Fruit fly (Drosophila melanogaster): ENCODE measurements around the gene beat-Vc.
A peak's percentile ranks its signal among the peaks of the same experiment; 100 is the strongest.

The beat-Vc gene

DNA sequence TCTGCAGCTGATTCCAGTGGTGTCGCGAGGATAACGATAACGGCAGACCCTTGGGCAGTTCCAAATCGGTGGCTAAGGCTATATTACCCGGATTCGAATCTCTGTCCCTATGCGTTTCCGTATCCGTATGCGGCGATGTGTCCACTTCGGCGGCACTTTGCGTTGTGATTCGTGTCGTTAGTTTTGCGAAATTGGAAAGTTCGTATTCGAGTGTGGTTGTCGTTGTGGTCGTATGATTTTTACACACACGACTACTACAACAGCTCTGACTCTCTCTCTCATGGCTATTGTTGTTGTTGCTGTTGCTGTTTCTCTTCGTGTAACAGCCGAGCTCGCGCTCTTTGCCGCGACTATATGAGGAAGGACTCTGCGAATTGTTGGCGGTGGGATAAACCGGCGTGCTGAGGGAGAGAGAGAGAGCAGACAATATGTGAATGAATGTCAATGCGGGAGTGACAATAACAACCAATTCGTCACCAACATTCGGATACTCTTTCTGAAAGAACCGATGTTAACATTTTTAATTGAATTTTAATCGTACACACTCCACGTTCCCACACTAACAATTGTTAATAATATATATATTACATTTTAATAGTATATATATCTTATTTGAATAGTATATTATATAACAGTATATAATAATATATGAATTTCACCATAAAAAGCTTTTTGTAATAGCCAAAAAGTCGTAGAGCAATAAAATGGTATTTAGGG is 63.2 kb downstream of the beat-Vc start (continued):
- TF ChIP-seq CG8632 (GFP tag; optimal IDR thresholded peaks at IDR 0.05): peak; percentile 80
- peak; percentile 53 for TF ChIP-seq Sox102F (GFP tag; optimal IDR thresholded peaks at IDR 0.05)
- TF ChIP-seq CG8319 (GFP tag; optimal IDR thresholded peaks at IDR 0.05): peak; percentile 56
- peak; percentile 56 for TF ChIP-seq acj6 (GFP tag; optimal IDR thresholded peaks at IDR 0.05)
- no peak for TF ChIP-seq Eip93F (GFP tag; optimal IDR thresholded peaks at IDR 0.05)
- peak; percentile 71 for TF ChIP-seq CG16779 (tag; optimal IDR thresholded peaks at IDR 0.05)
- peak; percentile 39 for TF ChIP-seq Eip75B (GFP tag; optimal IDR thresholded peaks at IDR 0.05)
- peak; percentile 62 for TF ChIP-seq CG6163 (GFP tag; IDR thresholded peaks at IDR 0.05)
- no peak for TF ChIP-seq Sox15 (GFP tag; optimal IDR thresholded peaks at IDR 0.05)
- peak; percentile 80 for TF ChIP-seq Eip78C (GFP tag)

DNA sequence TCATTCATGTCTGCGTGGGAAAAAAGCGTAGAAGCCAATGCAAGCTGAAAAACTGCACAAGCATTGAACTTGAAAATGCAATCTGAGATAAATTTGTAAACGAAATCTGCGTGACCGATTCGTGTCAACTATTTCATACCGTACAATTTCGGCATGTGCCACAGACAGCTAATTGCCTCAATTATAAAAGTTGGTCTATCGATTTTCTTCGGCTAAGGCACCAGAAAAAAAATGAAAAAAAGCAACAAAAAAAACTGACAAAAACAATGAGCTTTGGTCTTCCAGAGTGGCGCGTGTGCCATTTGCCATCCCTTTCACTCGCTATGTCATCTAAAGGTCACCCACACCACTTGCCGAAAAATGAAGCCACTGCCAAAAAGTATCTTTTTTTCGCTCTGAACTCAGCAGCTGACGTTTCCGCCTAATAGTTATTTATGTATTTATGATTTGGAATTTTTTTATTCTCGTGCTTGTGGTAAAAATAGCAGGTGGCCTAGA is 64.4 kb downstream of the beat-Vc start:
- TF ChIP-seq CG9139 (GFP tag; optimal IDR thresholded peaks at IDR 0.05) (no peak), dac (GFP tag; optimal IDR thresholded peaks at IDR 0.05) (no peak), fd85E (GFP tag; optimal IDR thresholded peaks at IDR 0.05) (no peak), CG15336 (GFP tag; IDR thresholded peaks at IDR 0.05) (0 out of 2 replicates have a peak, but pooled peaks have one; percentile 1), CG8119 (GFP tag; IDR thresholded peaks at IDR 0.05) (0 out of 3 replicates have a peak, but pooled peaks have one; percentile 6)

DNA sequence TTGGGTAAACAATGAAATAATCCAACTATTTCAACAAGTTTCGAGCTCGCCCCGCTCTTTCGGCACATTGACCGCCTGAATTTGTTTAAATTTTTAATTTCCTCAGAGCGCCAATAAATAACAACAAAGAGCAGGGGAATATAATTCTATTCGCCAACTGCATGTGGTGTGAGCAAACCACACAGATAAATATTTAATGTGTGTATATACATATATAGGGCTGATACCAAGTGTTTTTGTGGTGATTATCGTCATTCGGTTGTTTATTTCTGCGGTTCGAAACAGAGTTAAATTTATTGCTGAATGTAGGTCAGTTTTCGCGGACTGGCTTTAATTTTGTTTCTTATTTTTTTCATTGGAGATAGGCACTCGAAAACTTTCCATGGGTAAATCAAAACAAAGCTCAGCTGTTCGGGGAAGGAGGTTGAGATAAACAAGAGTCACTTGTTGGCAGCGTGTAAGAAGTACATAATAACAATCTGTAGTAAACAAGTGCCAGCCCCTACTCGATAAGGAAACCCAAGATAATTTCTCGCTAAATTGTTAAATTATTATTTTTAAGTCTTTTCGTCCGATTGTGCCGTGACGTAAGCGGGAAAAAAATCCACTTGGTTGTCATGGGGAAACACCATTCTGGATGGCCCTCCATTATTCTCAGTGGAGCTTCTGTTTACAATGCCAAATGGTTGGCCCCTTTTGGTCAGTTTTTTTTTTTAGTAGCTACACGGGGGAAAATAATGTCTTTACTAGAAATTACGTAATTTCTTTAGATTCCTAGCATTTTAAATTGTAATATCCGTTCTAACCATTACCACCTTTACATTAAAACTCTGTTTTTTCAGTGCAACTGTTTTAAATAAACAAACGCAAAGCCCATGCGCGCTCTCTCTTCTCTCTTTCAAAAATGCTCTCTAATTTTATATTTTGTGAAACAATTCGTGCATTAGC is 65.2 kb downstream of the beat-Vc start:
- TF ChIP-seq Blimp-1 (GFP tag; optimal IDR thresholded peaks at IDR 0.05) (no peak), CG31627 (GFP tag; optimal IDR thresholded peaks at IDR 0.05) (peak; percentile 40), svp (GFP tag) (peak; percentile 87), CG11294 (GFP tag; IDR thresholded peaks at IDR 0.05) (peak; percentile 61), Gug (GFP tag; IDR thresholded peaks at IDR 0.05) (peak; percentile 53), Eip93F (GFP tag; optimal IDR thresholded peaks at IDR 0.05) (peak; percentile 36), CG3032 (tag; optimal IDR thresholded peaks at IDR 0.05) (no peak), CG15336 (GFP tag; IDR thresholded peaks at IDR 0.05) (peak; percentile 52; the same call in 1 of the 2 replicates), CG7368 (GFP tag; optimal IDR thresholded peaks at IDR 0.05) (peak; percentile 25), Hr38 (GFP tag; optimal IDR thresholded peaks at IDR 0.05) (no peak), Sox102F (GFP tag; optimal IDR thresholded peaks at IDR 0.05) (no peak), Eip78C (GFP tag) (peak; percentile 87), fkh (GFP tag; optimal IDR thresholded peaks at IDR 0.05) (peak; percentile 65), Hr4 (GFP tag; optimal IDR thresholded peaks at IDR 0.05) (peak; percentile 67), Smox (GFP tag; optimal IDR thresholded peaks at IDR 0.05) (peak; percentile 38), Hr39 (GFP tag; optimal IDR thresholded peaks at IDR 0.05) (peak; percentile 34), CG10669 (GFP tag; optimal IDR thresholded peaks at IDR 0.05) (no peak), OdsH (GFP tag; optimal IDR thresholded peaks at IDR 0.05) (peak; percentile 50), CG1621 (tag; optimal IDR thresholded peaks at IDR 0.05) (no peak), CG10631 (GFP tag; optimal IDR thresholded peaks at IDR 0.05) (peak; percentile 51), Ets21C (GFP tag; optimal IDR thresholded peaks at IDR 0.05) (no peak), CG32006 (GFP tag; optimal IDR thresholded peaks at IDR 0.05) (peak; percentile 61), CG8319 (GFP tag; optimal IDR thresholded peaks at IDR 0.05) (no peak), Met (GFP tag; optimal IDR thresholded peaks at IDR 0.05) (peak; percentile 54), CG16779 (tag; optimal IDR thresholded peaks at IDR 0.05) (no peak), CG6276 (GFP tag; optimal IDR thresholded peaks at IDR 0.05) (peak; percentile 16), achi (GFP tag; optimal IDR thresholded peaks at IDR 0.05) (peak; percentile 21), CG8632 (GFP tag; optimal IDR thresholded peaks at IDR 0.05) (peak; percentile 2), Eip75B (GFP tag; optimal IDR thresholded peaks at IDR 0.05) (peak; percentile 17), Lpt (GFP tag; optimal IDR thresholded peaks at IDR 0.05) (no peak), pdm3 (GFP tag; optimal IDR thresholded peaks at IDR 0.05) (peak; percentile 41), CG11762 (GFP tag; optimal IDR thresholded peaks at IDR 0.05; ENCODE audit: insufficient read depth) (no peak), salr (GFP tag; optimal IDR thresholded peaks at IDR 0.05) (peak in 1 of 2 experiments; percentile 36), topi (GFP tag; optimal IDR thresholded peaks at IDR 0.05) (peak; percentile 4), vri (GFP tag; optimal IDR thresholded peaks at IDR 0.05) (peak; percentile 62), fd59A (GFP tag; optimal IDR thresholded peaks at IDR 0.05) (peak; percentile 40), CG6163 (GFP tag; IDR thresholded peaks at IDR 0.05) (peak; percentile 68)

Measured in whole organism, prepupa.